Worm (Caenorhabditis elegans): ENCODE results near the gene flp-4.

DNA sequence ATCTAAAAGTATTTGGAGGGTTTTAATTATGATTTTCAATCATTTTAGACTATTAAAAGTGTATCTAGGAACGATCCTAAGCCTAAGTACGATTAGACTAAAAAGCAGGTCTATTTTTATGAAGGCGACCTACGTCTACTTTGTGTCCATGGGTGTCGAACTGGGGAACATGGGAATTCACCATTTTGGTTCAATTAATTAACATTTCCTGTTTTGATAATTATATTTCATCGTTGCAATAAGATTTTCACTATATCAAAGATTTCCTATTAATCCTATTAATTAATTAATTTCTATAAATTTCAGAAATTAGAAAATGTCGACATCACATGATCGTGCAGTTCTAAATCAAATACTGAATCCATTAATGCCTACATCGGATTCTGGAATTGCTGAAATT lies 18.8 kb upstream of the flp-4 start, which contains the start of gene ttc-36:
- TF ChIP-seq tab-1 (GFP tag; IDR thresholded peaks at IDR 0.05) (no peak), cog-1 (tag; optimal IDR thresholded peaks at IDR 0.05) (no peak), ref-1 (GFP tag; conservative IDR thresholded peaks at IDR 0.05) (no peak), flt-1 (GFP tag; IDR thresholded peaks at IDR 0.05) (no peak), T22C8.4 (GFP tag; IDR thresholded peaks at IDR 0.05) (no peak)
